Worm (Caenorhabditis elegans) whole organism, mixed stage, embryonic: ENCODE measurements around the gene R02D5.7.

Source experiments
- elt-1 ChIP-seq: sonication (generic microtip); optimal IDR thresholded peaks from 2 replicates; lab custom pipeline; 2017; ENCODE audit warnings: missing genetic modification characterization, mild to moderate bottlenecking, missing compliant biosample characterization, antibody characterized with exemption, moderate library complexity, borderline replicate concordance; ENCODE audit not compliant: insufficient read depth
- snpc-4 ChIP-seq: fragments of 150-350 bp; optimal IDR thresholded peaks from 2 replicates; lab custom pipeline; 2014; ENCODE audit warnings: missing biosample characterization, missing genetic modification characterization

DNA sequence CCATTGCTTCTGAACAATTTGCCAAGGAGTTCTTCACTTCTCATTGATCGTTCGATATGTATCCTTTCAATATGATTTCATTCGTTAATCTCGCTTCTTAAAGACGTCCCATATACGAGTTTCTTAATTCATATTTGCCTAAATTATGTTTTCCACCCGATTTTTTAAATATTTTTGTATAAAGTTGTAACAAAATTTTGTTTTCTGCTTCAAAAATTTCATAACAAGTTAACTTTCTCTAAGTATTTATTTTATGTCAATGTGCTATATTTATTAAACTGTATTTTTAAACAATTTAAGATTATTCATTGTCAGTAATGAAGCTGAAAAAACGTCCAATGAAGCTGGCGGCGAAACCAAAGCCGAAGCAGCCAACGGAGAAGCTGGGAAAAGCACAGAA is 31.9 kb downstream of the R02D5.7 start, which contains the start of gene F23B12.7:
- TF ChIP-seq snpc-4 (tag; lab: Kevin White, UChicago) (no peak), elt-1 (no peak)
